Fruit fly (Drosophila melanogaster) whole organism, embryonic: ENCODE data around the gene CG45066.
A peak's percentile ranks its signal among the peaks of the same experiment; 100 is the strongest.

Experiments
- CG10267 ChIP-seq: fragments of 200-800 bp; sonication (Bioruptor generic); optimal IDR thresholded peaks from 2 replicates; lab custom pipeline; 2018; ENCODE audit warnings: missing biosample characterization, mild to moderate bottlenecking, missing genetic modification characterization, moderate library complexity
- CG10431 ChIP-seq: fragments of 200-800 bp; sonication (Bioruptor generic); optimal IDR thresholded peaks from 3 replicates; lab custom pipeline; 2018; ENCODE audit warnings: missing biosample characterization, mild to moderate bottlenecking, missing genetic modification characterization
- CG11695 ChIP-seq: fragments of 200-800 bp; sonication (Bioruptor generic); IDR thresholded peaks from 3 replicates; pipeline ENCODE4 v1.3.6; 2022; ENCODE audit warnings: missing biosample characterization, missing genetic modification characterization
- CG11696 ChIP-seq: fragments of 200-800 bp; sonication (Bioruptor generic); IDR thresholded peaks from 2 replicates; pipeline ENCODE4 v1.3.6; 2022; ENCODE audit warnings: missing biosample characterization, missing genetic modification characterization
- CG12219 ChIP-seq: fragments of 200-800 bp; sonication (Bioruptor generic); optimal IDR thresholded peaks from 3 replicates; lab custom pipeline; 2018; ENCODE audit warnings: missing biosample characterization, mild to moderate bottlenecking, missing genetic modification characterization
- CG14710 ChIP-seq: fragments of 200-800 bp; sonication (Bioruptor generic); optimal IDR thresholded peaks from 3 replicates; lab custom pipeline; 2019; ENCODE audit warnings: missing biosample characterization, mild to moderate bottlenecking, missing genetic modification characterization, moderate library complexity
- CG15514 ChIP-seq: fragments of 200-800 bp; sonication (Bioruptor generic); optimal IDR thresholded peaks from 3 replicates; lab custom pipeline; 2017; ENCODE audit warnings: missing biosample characterization, missing genetic modification characterization, mild to moderate bottlenecking, moderate library complexity, missing genetic modification reagents
- CG16863 ChIP-seq: fragments of 200-800 bp; sonication (Bioruptor generic); optimal IDR thresholded peaks from 3 replicates; lab custom pipeline; 2016; ENCODE audit warnings: missing biosample characterization, missing genetic modification characterization
- CG17612 ChIP-seq: fragments of 200-800 bp; sonication (Bioruptor generic); IDR thresholded peaks from 2 replicates; pipeline ENCODE4 v1.3.6; 2022; ENCODE audit warnings: missing biosample characterization, missing genetic modification characterization
- CG18262 ChIP-seq: fragments of 200-800 bp; optimal IDR thresholded peaks from 3 replicates; lab custom pipeline; 2019; ENCODE audit warnings: missing biosample characterization, mild to moderate bottlenecking, missing genetic modification characterization, moderate library complexity
- CG1832 ChIP-seq: fragments of 200-800 bp; sonication (Bioruptor generic); optimal IDR thresholded peaks from 2 replicates; lab custom pipeline; 2017; ENCODE audit warnings: missing biosample characterization, mild to moderate bottlenecking, missing genetic modification characterization, inconsistent platforms
- CG18764 ChIP-seq: fragments of 200-800 bp; sonication (Bioruptor generic); optimal IDR thresholded peaks from 3 replicates; lab custom pipeline; 2016; ENCODE audit warnings: missing biosample characterization, missing genetic modification characterization
- CG2199 ChIP-seq: fragments of 200-800 bp; sonication (Bioruptor generic); IDR thresholded peaks from 3 replicates; pipeline ENCODE4 v1.3.6; 2022; ENCODE audit warnings: missing biosample characterization, missing genetic modification characterization
- CG32767 ChIP-seq: fragments of 200-800 bp; sonication (Bioruptor generic); IDR thresholded peaks from 2 replicates; pipeline ENCODE4 v1.3.6; 2022; ENCODE audit warnings: missing biosample characterization, missing genetic modification characterization
- CG34376 ChIP-seq: fragments of 200-800 bp; sonication (Bioruptor generic); optimal IDR thresholded peaks from 2 replicates; lab custom pipeline; 2018; ENCODE audit warnings: missing biosample characterization, mild to moderate bottlenecking, missing genetic modification characterization
- CG3995 ChIP-seq: fragments of 200-800 bp; sonication (Bioruptor generic); optimal IDR thresholded peaks from 3 replicates; lab custom pipeline; 2016; ENCODE audit warnings: missing biosample characterization, missing genetic modification characterization
- CG4730 ChIP-seq: fragments of 200-800 bp; sonication (Bioruptor generic); IDR thresholded peaks from 2 replicates; pipeline ENCODE4 v1.3.6; 2022; ENCODE audit warnings: missing biosample characterization, missing genetic modification characterization
- CG5245 ChIP-seq: fragments of 200-800 bp; sonication (Bioruptor generic); optimal IDR thresholded peaks from 3 replicates; lab custom pipeline; 2016; ENCODE audit warnings: missing biosample characterization, missing genetic modification characterization
- CG5953 ChIP-seq: fragments of 200-800 bp; sonication (Bioruptor generic); IDR thresholded peaks from 2 replicates; pipeline ENCODE4 v1.3.6; 2022; ENCODE audit warnings: missing biosample characterization, missing genetic modification characterization
- CG6791 ChIP-seq: fragments of 200-800 bp; sonication (Bioruptor generic); IDR thresholded peaks from 3 replicates; pipeline ENCODE4 v1.3.6; 2022; ENCODE audit warnings: missing biosample characterization, missing genetic modification characterization; ENCODE audit not compliant: partially characterized antibody
- CG8478 ChIP-seq: fragments of >200 bp; optimal IDR thresholded peaks from 2 replicates; lab custom pipeline; 2018
- CoRest ChIP-seq: fragments of 200-800 bp; sonication (Bioruptor generic); optimal IDR thresholded peaks from 3 replicates; lab custom pipeline; 2018; ENCODE audit warnings: missing biosample characterization, mild to moderate bottlenecking, missing genetic modification characterization, moderate library complexity
- Doc3 ChIP-seq: fragments of 200-800 bp; sonication (Bioruptor generic); IDR thresholded peaks from 3 replicates; pipeline ENCODE4 v1.3.6; 2022; ENCODE audit warnings: missing biosample characterization, missing genetic modification characterization; ENCODE audit not compliant: partially characterized antibody
- H15 ChIP-seq: fragments of 200-800 bp; sonication (Bioruptor generic); IDR thresholded peaks from 3 replicates; pipeline ENCODE4 v1.3.6; 2022; ENCODE audit warnings: missing biosample characterization, missing genetic modification characterization
- H2.0 ChIP-seq: fragments of 200-800 bp; sonication (Bioruptor generic); IDR thresholded peaks from 2 replicates; pipeline ENCODE4 v1.3.6; 2022; ENCODE audit warnings: missing biosample characterization, missing genetic modification characterization
- HHEX ChIP-seq: fragments of 200-800 bp; sonication (Bioruptor generic); optimal IDR thresholded peaks from 3 replicates; lab custom pipeline; 2017; ENCODE audit warnings: missing biosample characterization, mild to moderate bottlenecking, missing genetic modification characterization, missing genetic modification reagents
- HLH54F ChIP-seq: fragments of 200-800 bp; sonication (Bioruptor generic); optimal IDR thresholded peaks from 3 replicates; lab custom pipeline; 2016; ENCODE audit warnings: missing biosample characterization, missing genetic modification characterization
- HmgD ChIP-seq: fragments of 200-800 bp; sonication (Bioruptor generic); optimal IDR thresholded peaks from 3 replicates; lab custom pipeline; 2016; ENCODE audit warnings: missing biosample characterization, missing genetic modification characterization
- Hmr ChIP-seq: fragments of 200-800 bp; sonication (Bioruptor generic); optimal IDR thresholded peaks from 3 replicates; lab custom pipeline; 2017; ENCODE audit warnings: mild to moderate bottlenecking, missing biosample characterization, missing genetic modification reagents, missing genetic modification characterization
- Hr51 ChIP-seq, 2 experiments: fragments of 200-800 bp; sonication (Bioruptor generic); optimal IDR thresholded peaks; 2 replicates in 1 of 2; 3 replicates in 1 of 2; lab custom pipeline; 2016 to 2018; ENCODE audit warnings: missing biosample characterization in 2 of 2, missing genetic modification characterization in 2 of 2, mild to moderate bottlenecking in 1 of 2, moderate library complexity in 1 of 2
- MBD-R2 ChIP-seq: fragments of 200-800 bp; sonication (Bioruptor generic); IDR thresholded peaks from 2 replicates; pipeline ENCODE4 v1.3.6; 2022; ENCODE audit warnings: missing biosample characterization, missing genetic modification characterization
- Scr ChIP-seq: fragments of 200-800 bp; sonication (Bioruptor generic); IDR thresholded peaks from 2 replicates; pipeline ENCODE4 v1.3.6; 2022; ENCODE audit warnings: missing biosample characterization, missing genetic modification characterization; ENCODE audit not compliant: partially characterized antibody
- Six4 ChIP-seq: fragments of 200-800 bp; sonication (Bioruptor generic); optimal IDR thresholded peaks from 2 replicates; lab custom pipeline; 2016; ENCODE audit warnings: missing biosample characterization, missing genetic modification characterization
- YL-1 ChIP-seq: fragments of 200-800 bp; sonication (Bioruptor generic); optimal IDR thresholded peaks from 3 replicates; lab custom pipeline; 2017; ENCODE audit warnings: missing biosample characterization, mild to moderate bottlenecking, missing genetic modification characterization
- br ChIP-seq: fragments of >200 bp; optimal IDR thresholded peaks from 2 replicates; lab custom pipeline; 2017
- bsh ChIP-seq, 2 experiments: fragments of 200-800 bp; sonication (Bioruptor generic); optimal IDR thresholded peaks; 2 replicates each; lab custom pipeline; 2017 to 2018; ENCODE audit warnings: mild to moderate bottlenecking in 2 of 2, missing biosample characterization in 2 of 2, missing genetic modification characterization in 2 of 2, moderate library complexity in 1 of 2
- cato ChIP-seq: fragments of 200-800 bp; sonication (Bioruptor generic); optimal IDR thresholded peaks from 2 replicates; lab custom pipeline; 2016; ENCODE audit warnings: missing biosample characterization, missing genetic modification characterization, borderline replicate concordance
- crp ChIP-seq, 2 experiments: fragments of 200-800 bp; sonication (Bioruptor generic); optimal IDR thresholded peaks; 2 replicates in 1 of 2; 3 replicates in 1 of 2; lab custom pipeline; 2017; ENCODE audit warnings: missing biosample characterization in 2 of 2, missing genetic modification characterization in 2 of 2, mild to moderate bottlenecking in 1 of 2, moderate library complexity in 1 of 2
- dimm ChIP-seq: fragments of 200-800 bp; sonication (Bioruptor generic); IDR thresholded peaks from 2 replicates; pipeline ENCODE4 v1.3.6; 2022; ENCODE audit warnings: missing biosample characterization, missing genetic modification characterization
- dm ChIP-seq: fragments of 200-800 bp; sonication (Bioruptor generic); optimal IDR thresholded peaks from 3 replicates; lab custom pipeline; 2016; ENCODE audit warnings: missing biosample characterization, missing genetic modification characterization
- en ChIP-seq: fragments of 200-800 bp; sonication (Bioruptor generic); optimal IDR thresholded peaks from 2 replicates; lab custom pipeline; 2016; ENCODE audit warnings: missing biosample characterization, missing genetic modification characterization
- hb ChIP-seq: fragments of 200-800 bp; sonication (Bioruptor generic); IDR thresholded peaks from 3 replicates; pipeline ENCODE4 v1.3.6; 2022; ENCODE audit warnings: missing biosample characterization, missing genetic modification characterization; ENCODE audit not compliant: partially characterized antibody
- hbn ChIP-seq: fragments of 200-800 bp; sonication (Bioruptor generic); IDR thresholded peaks from 2 replicates; pipeline ENCODE4 v1.3.6; 2022; ENCODE audit warnings: missing biosample characterization, missing genetic modification characterization; ENCODE audit not compliant: partially characterized antibody
- kni ChIP-seq: fragments of 200-800 bp; sonication (Bioruptor generic); optimal IDR thresholded peaks from 3 replicates; lab custom pipeline; 2017; ENCODE audit warnings: mild to moderate bottlenecking, missing biosample characterization, missing genetic modification reagents, missing genetic modification characterization
- knrl ChIP-seq: fragments of 200-800 bp; sonication (Bioruptor generic); IDR thresholded peaks from 3 replicates; pipeline ENCODE4 v1.3.6; 2022; ENCODE audit warnings: missing biosample characterization, missing genetic modification characterization; ENCODE audit not compliant: partially characterized antibody
- lab ChIP-seq: fragments of 200-800 bp; sonication (Bioruptor generic); optimal IDR thresholded peaks from 3 replicates; lab custom pipeline; 2017; ENCODE audit warnings: missing biosample characterization, missing genetic modification characterization, mild to moderate bottlenecking, moderate library complexity, missing genetic modification reagents
- nau ChIP-seq: fragments of 200-800 bp; sonication (Bioruptor generic); optimal IDR thresholded peaks from 3 replicates; lab custom pipeline; 2017; ENCODE audit warnings: missing biosample characterization, mild to moderate bottlenecking, missing genetic modification characterization, missing genetic modification reagents
- sd ChIP-seq: fragments of 200-800 bp; sonication (Bioruptor generic); optimal IDR thresholded peaks from 3 replicates; lab custom pipeline; 2018; ENCODE audit warnings: missing biosample characterization, mild to moderate bottlenecking, missing genetic modification characterization, moderate library complexity
- sens-2 ChIP-seq: fragments of 200-800 bp; sonication (Bioruptor generic); IDR thresholded peaks from 2 replicates; pipeline ENCODE4 v1.3.6; 2022; ENCODE audit warnings: missing biosample characterization, missing genetic modification characterization
- sisA ChIP-seq: fragments of 200-800 bp; sonication (Bioruptor generic); IDR thresholded peaks from 2 replicates; pipeline ENCODE4 v1.3.6; 2022; ENCODE audit warnings: missing biosample characterization, missing genetic modification characterization
- sug ChIP-seq: fragments of 200-800 bp; optimal IDR thresholded peaks from 2 replicates; lab custom pipeline; 2019; ENCODE audit warnings: missing biosample characterization, mild to moderate bottlenecking, missing genetic modification characterization, moderate library complexity

Gene CG45066

DNA sequence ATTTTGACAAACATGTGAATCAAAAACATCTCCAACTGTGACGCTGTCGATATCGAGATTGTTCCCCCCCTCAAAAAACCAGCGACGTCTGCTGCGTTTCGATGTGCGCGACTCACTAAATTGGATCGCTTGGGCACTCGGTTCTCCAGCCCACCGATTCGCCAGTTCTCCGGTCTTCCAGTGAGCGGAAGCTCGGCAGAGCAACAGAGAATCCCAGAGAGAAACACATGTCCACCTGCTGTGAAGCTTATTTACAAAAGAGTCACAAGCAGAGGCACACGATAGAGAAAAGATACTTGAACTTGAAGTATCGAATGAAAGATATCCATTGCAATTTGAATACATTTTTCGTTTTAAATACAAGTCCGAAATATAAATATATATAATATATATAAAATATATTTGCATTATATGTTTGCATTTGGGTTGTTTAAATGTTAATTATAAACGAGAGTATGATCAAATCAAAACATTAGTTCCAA is 23.1 kb upstream of the CG45066 start (continued):
- TF ChIP-seq hb (GFP tag; lab: Robert Waterston, UW): no peak
- TF ChIP-seq br (lab: Kevin White, UChicago): no peak
- TF ChIP-seq bsh (GFP tag; optimal IDR thresholded peaks at IDR 0.05; lab: Kevin White, UChicago): no peak
- peak; percentile 3 for TF ChIP-seq CG10267 (tag; lab: Kevin White, UChicago)
- no peak for TF ChIP-seq CG4730
- no peak for TF ChIP-seq HHEX (GFP tag; lab: Kevin White, UChicago)
- no peak for TF ChIP-seq cato (GFP tag; lab: Kevin White, UChicago)
- no peak for TF ChIP-seq knrl (GFP tag; lab: Robert Waterston, UW)
- TF ChIP-seq H15 (GFP tag; lab: Robert Waterston, UW): no peak
- TF ChIP-seq CG10431 (GFP tag; lab: Kevin White, UChicago): no peak
- TF ChIP-seq MBD-R2: no peak
- no peak for TF ChIP-seq en
- no peak for TF ChIP-seq CG12219 (GFP tag; lab: Kevin White, UChicago)
- TF ChIP-seq crp (GFP tag; optimal IDR thresholded peaks at IDR 0.05; lab: Kevin White, UChicago): no peak
- TF ChIP-seq lab (GFP tag; lab: Kevin White, UChicago): peak; percentile 46
- no peak for TF ChIP-seq sug
- no peak for TF ChIP-seq kni
- TF ChIP-seq CG5245: no peak
- no peak for TF ChIP-seq hbn
- no peak for TF ChIP-seq CG11696 (GFP tag; lab: Robert Waterston, UW)
- TF ChIP-seq sd: peak; percentile 0
- TF ChIP-seq CoRest (tag; lab: Kevin White, UChicago): peak; percentile 30
- no peak for TF ChIP-seq CG17612 (GFP tag; lab: Robert Waterston, UW)
- no peak for TF ChIP-seq Doc3 (GFP tag; lab: Robert Waterston, UW)
- TF ChIP-seq CG18262 (tag; lab: Kevin White, UChicago): peak; percentile 15
- no peak for TF ChIP-seq YL-1
- TF ChIP-seq CG14710 (tag; lab: Kevin White, UChicago): no peak
- TF ChIP-seq CG6791: no peak
- peak; percentile 26 for TF ChIP-seq Hmr (GFP tag; lab: Kevin White, UChicago)
- TF ChIP-seq dm (GFP tag; lab: Kevin White, UChicago): no peak
- no peak for TF ChIP-seq sisA (GFP tag; lab: Robert Waterston, UW)
- TF ChIP-seq CG11695: no peak
- TF ChIP-seq Scr (GFP tag; lab: Robert Waterston, UW): no peak
- TF ChIP-seq nau (GFP tag; lab: Kevin White, UChicago): peak; percentile 9
- TF ChIP-seq dimm (GFP tag; lab: Robert Waterston, UW): no peak
- no peak for TF ChIP-seq CG2199 (GFP tag; lab: Robert Waterston, UW)
- TF ChIP-seq CG18764 (GFP tag; lab: Kevin White, UChicago): no peak
- no peak for TF ChIP-seq CG16863 (GFP tag; lab: Kevin White, UChicago)
- no peak for TF ChIP-seq CG1832 (GFP tag; lab: Kevin White, UChicago)
- TF ChIP-seq CG15514 (GFP tag; lab: Kevin White, UChicago): peak; percentile 30
- no peak for TF ChIP-seq CG5953 (GFP tag; lab: Robert Waterston, UW)
- no peak for TF ChIP-seq Six4 (GFP tag; lab: Kevin White, UChicago)
- no peak for TF ChIP-seq sens-2 (GFP tag; lab: Robert Waterston, UW)
- no peak for TF ChIP-seq CG32767 (GFP tag; lab: Robert Waterston, UW)
- peak; percentile 6 for TF ChIP-seq CG34376 (GFP tag; lab: Kevin White, UChicago)
- TF ChIP-seq H2.0 (GFP tag; lab: Robert Waterston, UW): no peak
- TF ChIP-seq CG8478: no peak
- no peak for TF ChIP-seq HLH54F (GFP tag; lab: Kevin White, UChicago)
- TF ChIP-seq Hr51 (GFP tag; optimal IDR thresholded peaks at IDR 0.05; lab: Kevin White, UChicago): peak in 1 of 2 experiments; percentile 45
- TF ChIP-seq HmgD (GFP tag; lab: Kevin White, UChicago): no peak
- TF ChIP-seq CG3995: no peak
